Worm (Caenorhabditis elegans) whole organism, L1 larva: Measurements from ENCODE around the gene F37C12.18.
A peak's percentile ranks its signal among the peaks of the same experiment; 100 is the strongest.

Source experiments
- C16A3.4 ChIP-seq: fragments of 150-350 bp; optimal IDR thresholded peaks from 2 replicates; lab custom pipeline; 2014; ENCODE audit warnings: missing biosample characterization, missing genetic modification characterization
- C34B4.2 ChIP-seq: sonication (generic microtip); optimal IDR thresholded peaks from 2 replicates; lab custom pipeline; 2017; ENCODE audit warnings: mild to moderate bottlenecking, missing genetic modification characterization, missing compliant biosample characterization
- alr-1 ChIP-seq: fragments of 200-800 bp; sonication (Bioruptor generic); optimal IDR thresholded peaks from 2 replicates; lab custom pipeline; 2018; ENCODE audit warnings: borderline replicate concordance, mild to moderate bottlenecking, missing genetic modification characterization, missing compliant biosample characterization
- aly-2 ChIP-seq: fragments of 150-350 bp; optimal IDR thresholded peaks from 2 replicates; lab custom pipeline; 2014; ENCODE audit warnings: missing biosample characterization, missing genetic modification characterization
- ama-1 ChIP-seq: fragments of 150-350 bp; optimal IDR thresholded peaks from 2 replicates; lab custom pipeline; 2014
- blmp-1 ChIP-seq: fragments of 150-350 bp; optimal IDR thresholded peaks from 2 replicates; lab custom pipeline; 2014; ENCODE audit warnings: missing biosample characterization, missing genetic modification characterization
- ceh-63 ChIP-seq: fragments of 200-800 bp; sonication (Bioruptor generic); optimal IDR thresholded peaks from 2 replicates; lab custom pipeline; 2018; ENCODE audit warnings: mild to moderate bottlenecking, missing genetic modification characterization, missing compliant biosample characterization
- ceh-82 ChIP-seq, 3 experiments: fragments of 150-350 bp in 1 of 3; sonication (generic microtip) in 2 of 3; optimal IDR thresholded peaks; 2 replicates each; lab custom pipeline; 2014 to 2017; ENCODE audit warnings: missing biosample characterization in 3 of 3, missing genetic modification characterization in 3 of 3
- dpl-1 ChIP-seq, 3 experiments: fragments of 150-350 bp in 2 of 3; sonication (generic microtip) in 1 of 3; optimal IDR thresholded peaks; 2 replicates each; lab custom pipeline; 2014 to 2017; ENCODE audit warnings: missing biosample characterization in 3 of 3, missing genetic modification characterization in 3 of 3, missing genetic modification reagents in 3 of 3
- efl-1 ChIP-seq, 4 experiments: fragments of 150-350 bp; optimal IDR thresholded peaks in 3 of 4; peaks in 1 of 4; 1 replicate in 1 of 4; 2 replicates in 3 of 4; lab custom pipeline; 2014; ENCODE audit warnings: missing biosample characterization in 2 of 4, missing genetic modification characterization in 2 of 4, missing genetic modification reagents in 2 of 4
- efl-3 ChIP-seq: fragments of 200-800 bp; sonication (Bioruptor generic); optimal IDR thresholded peaks from 2 replicates; lab custom pipeline; 2018; ENCODE audit warnings: mild to moderate bottlenecking, missing genetic modification characterization, missing compliant biosample characterization
- egl-13 ChIP-seq: sonication (generic microtip); optimal IDR thresholded peaks from 2 replicates; lab custom pipeline; 2016; ENCODE audit warnings: missing genotype, missing genetic modification reagents, missing genetic modification characterization, missing compliant biosample characterization
- egl-27 ChIP-seq, 2 experiments: fragments of 150-350 bp in 1 of 2; sonication (generic microtip); optimal IDR thresholded peaks; 3 replicates each; lab custom pipeline; 2017 to 2018; ENCODE audit warnings: missing biosample characterization in 2 of 2, missing genetic modification characterization in 2 of 2, missing genetic modification reagents in 2 of 2
- elt-2 ChIP-seq: sonication (generic microtip); optimal IDR thresholded peaks from 2 replicates; lab custom pipeline; 2016; ENCODE audit warnings: missing genetic modification characterization, mild to moderate bottlenecking, inconsistent platforms, missing compliant biosample characterization, missing genetic modification reagents
- fkh-4 ChIP-seq: sonication (generic microtip); optimal IDR thresholded peaks from 2 replicates; lab custom pipeline; 2016; ENCODE audit warnings: missing compliant biosample characterization, missing genetic modification characterization, borderline replicate concordance
- fos-1 ChIP-seq: fragments of 150-350 bp; optimal IDR thresholded peaks from 2 replicates; lab custom pipeline; 2014; ENCODE audit warnings: missing biosample characterization, missing genetic modification characterization
- grh-1 ChIP-seq: fragments of 200-800 bp; sonication (Bioruptor generic); IDR thresholded peaks from 2 replicates; pipeline ENCODE4 v1.3.6; 2022; ENCODE audit warnings: missing genetic modification reagents, missing genetic modification characterization, missing compliant biosample characterization
- hpl-2 ChIP-seq: fragments of 150-350 bp; optimal IDR thresholded peaks from 2 replicates; lab custom pipeline; 2014; ENCODE audit warnings: missing biosample characterization, missing genetic modification reagents, missing genetic modification characterization
- irx-1 ChIP-seq: sonication (generic microtip); optimal IDR thresholded peaks from 2 replicates; lab custom pipeline; 2016; ENCODE audit warnings: missing genetic modification characterization, missing compliant biosample characterization
- lin-14 ChIP-seq: fragments of 200-800 bp; sonication (Bioruptor generic); optimal IDR thresholded peaks from 2 replicates; lab custom pipeline; 2018; ENCODE audit warnings: mild to moderate bottlenecking, missing genetic modification characterization, moderate library complexity, missing compliant biosample characterization
- lin-35 ChIP-seq, 2 experiments: fragments of 150-350 bp; optimal IDR thresholded peaks; 2 replicates each; lab custom pipeline; 2014; ENCODE audit warnings: missing biosample characterization in 2 of 2, missing genetic modification characterization in 2 of 2, missing genetic modification reagents in 2 of 2
- lir-3 ChIP-seq: sonication (generic microtip); optimal IDR thresholded peaks from 2 replicates; lab custom pipeline; 2016; ENCODE audit warnings: mild to moderate bottlenecking, missing genetic modification characterization, moderate library complexity, missing compliant biosample characterization; ENCODE audit not compliant: poor library complexity
- lsy-2 ChIP-seq, 2 experiments: fragments of 150-350 bp; optimal IDR thresholded peaks; 2 replicates each; lab custom pipeline; 2014; ENCODE audit warnings: missing biosample characterization in 2 of 2, missing genetic modification characterization in 2 of 2
- mab-9 ChIP-seq: fragments of 200-800 bp; sonication (Bioruptor generic); IDR thresholded peaks from 2 replicates; pipeline ENCODE4 v1.3.6; 2022; ENCODE audit warnings: missing genetic modification reagents, missing genetic modification characterization, missing compliant biosample characterization
- nhr-12 ChIP-seq: sonication (generic microtip); optimal IDR thresholded peaks from 2 replicates; lab custom pipeline; 2017; ENCODE audit warnings: missing biosample characterization, missing genetic modification characterization
- nhr-20 ChIP-seq: sonication (generic microtip); optimal IDR thresholded peaks from 2 replicates; lab custom pipeline; 2016; ENCODE audit warnings: mild to moderate bottlenecking, missing genetic modification characterization, missing compliant biosample characterization
- nhr-237 ChIP-seq: fragments of 150-350 bp; optimal IDR thresholded peaks from 2 replicates; lab custom pipeline; 2014; ENCODE audit warnings: missing biosample characterization, missing genetic modification characterization
- nhr-47 ChIP-seq: sonication (generic microtip); optimal IDR thresholded peaks from 2 replicates; lab custom pipeline; 2016; ENCODE audit warnings: mild to moderate bottlenecking, missing genetic modification characterization, moderate library complexity, missing compliant biosample characterization
- nhr-71 ChIP-seq: sonication (generic microtip); optimal IDR thresholded peaks from 2 replicates; lab custom pipeline; 2016; ENCODE audit warnings: mild to moderate bottlenecking, missing genetic modification characterization, moderate library complexity, missing compliant biosample characterization
- nhr-85 ChIP-seq: sonication (generic microtip); peaks from one replicate; lab custom pipeline; 2016; ENCODE audit warnings: missing genetic modification characterization, inconsistent platforms, missing compliant biosample characterization
- nhr-90 ChIP-seq: sonication (generic microtip); optimal IDR thresholded peaks from 2 replicates; lab custom pipeline; 2016; ENCODE audit warnings: mild to moderate bottlenecking, missing genetic modification characterization, missing compliant biosample characterization; ENCODE audit not compliant: poor library complexity
- pax-3 ChIP-seq: fragments of 200-800 bp; sonication (Bioruptor generic); optimal IDR thresholded peaks from 2 replicates; lab custom pipeline; 2018; ENCODE audit warnings: mild to moderate bottlenecking, missing genetic modification characterization, moderate library complexity, missing compliant biosample characterization
- rnt-1 ChIP-seq: sonication (generic microtip); optimal IDR thresholded peaks from 2 replicates; lab custom pipeline; 2016; ENCODE audit warnings: mild to moderate bottlenecking, missing genetic modification characterization, moderate library complexity, missing compliant biosample characterization
- snu-23 ChIP-seq: sonication (generic microtip); optimal IDR thresholded peaks from 2 replicates; lab custom pipeline; 2016; ENCODE audit warnings: missing genetic modification characterization, missing compliant biosample characterization
- sox-4 ChIP-seq: sonication (generic microtip); optimal IDR thresholded peaks from 2 replicates; lab custom pipeline; 2016; ENCODE audit warnings: missing genetic modification characterization, missing compliant biosample characterization
- sup-37 ChIP-seq: fragments of 200-800 bp; sonication (Bioruptor generic); optimal IDR thresholded peaks from 2 replicates; lab custom pipeline; 2018; ENCODE audit warnings: mild to moderate bottlenecking, missing genetic modification characterization, missing compliant biosample characterization
- swsn-7 ChIP-seq: sonication (generic microtip); optimal IDR thresholded peaks from 2 replicates; lab custom pipeline; 2016; ENCODE audit warnings: missing genetic modification characterization, missing compliant biosample characterization
- tbx-2 ChIP-seq: sonication (generic microtip); optimal IDR thresholded peaks from 2 replicates; lab custom pipeline; 2016; ENCODE audit warnings: missing genetic modification characterization, missing compliant biosample characterization
- tlp-1 ChIP-seq: fragments of 150-350 bp; optimal IDR thresholded peaks from 2 replicates; lab custom pipeline; 2014; ENCODE audit warnings: missing biosample characterization, missing genetic modification characterization
- unc-130 ChIP-seq: fragments of 150-350 bp; optimal IDR thresholded peaks from 2 replicates; lab custom pipeline; 2017; ENCODE audit warnings: missing biosample characterization, missing genetic modification characterization, inconsistent platforms
- unc-62 ChIP-seq: fragments of 150-350 bp; optimal IDR thresholded peaks from 2 replicates; lab custom pipeline; 2014; ENCODE audit warnings: missing biosample characterization, missing genetic modification reagents, missing genetic modification characterization
- unc-86 ChIP-seq: sonication (generic microtip); optimal IDR thresholded peaks from 2 replicates; lab custom pipeline; 2016; ENCODE audit warnings: missing genetic modification characterization, missing compliant biosample characterization
- unc-98 ChIP-seq: fragments of 200-800 bp; sonication (Bioruptor generic); IDR thresholded peaks from 2 replicates; pipeline ENCODE4 v1.3.6; 2022; ENCODE audit warnings: missing genetic modification characterization, missing compliant biosample characterization
- vab-15 ChIP-seq: sonication (generic microtip); optimal IDR thresholded peaks from 2 replicates; lab custom pipeline; 2017; ENCODE audit warnings: missing genotype, mild to moderate bottlenecking, missing genetic modification characterization, missing compliant biosample characterization
- xbp-1 ChIP-seq: sonication (generic microtip); optimal IDR thresholded peaks from 2 replicates; lab custom pipeline; 2016; ENCODE audit warnings: missing genetic modification characterization, missing compliant biosample characterization
- zip-4 ChIP-seq: fragments of 200-800 bp; sonication (Bioruptor generic); optimal IDR thresholded peaks from 2 replicates; lab custom pipeline; 2018; ENCODE audit warnings: mild to moderate bottlenecking, missing genetic modification characterization, moderate library complexity, missing compliant biosample characterization
- ztf-11 ChIP-seq, 2 experiments: sonication (generic microtip); optimal IDR thresholded peaks; 2 replicates each; lab custom pipeline; 2016 to 2017; ENCODE audit warnings: missing genetic modification characterization in 2 of 2, missing biosample characterization in 1 of 2, missing compliant biosample characterization in 1 of 2
- ztf-4 ChIP-seq: fragments of 150-350 bp; optimal IDR thresholded peaks from 2 replicates; lab custom pipeline; 2014; ENCODE audit warnings: missing biosample characterization, missing genetic modification characterization

Gene F37C12.18

DNA sequence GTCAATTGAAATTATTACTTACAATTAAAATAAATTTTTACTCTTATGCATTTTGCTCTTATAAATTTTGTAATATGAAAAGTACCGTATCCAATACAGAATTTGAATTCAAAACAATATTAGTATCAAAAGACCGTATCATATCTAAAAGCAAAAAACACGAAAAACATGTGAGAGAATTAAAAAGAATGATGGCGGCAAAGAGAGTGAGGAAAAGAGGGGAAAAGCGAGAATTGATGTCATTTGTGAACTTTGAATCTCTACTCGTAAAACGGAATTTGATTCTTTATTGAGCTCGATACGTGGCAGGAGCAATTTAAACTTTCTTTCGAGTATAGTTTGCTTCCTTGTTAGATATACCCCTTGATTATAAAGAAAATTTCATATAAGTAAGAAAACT lies 40.7 kb downstream of the F37C12.18 start:
- TF ChIP-seq nhr-71 (tag; lab: Kevin White, UChicago): peak; percentile 31
- TF ChIP-seq ama-1 (lab: Kevin White, UChicago): no peak
- no peak for TF ChIP-seq elt-2 (tag; lab: Kevin White, UChicago)
- no peak for TF ChIP-seq efl-1 (optimal IDR thresholded peaks at IDR 0.05; lab: Kevin White, UChicago)
- no peak for TF ChIP-seq efl-1 (GFP tag; optimal IDR thresholded peaks at IDR 0.05 in 1 of 2; lab: Kevin White, UChicago)
- TF ChIP-seq blmp-1 (tag; lab: Kevin White, UChicago): peak; percentile 3
- TF ChIP-seq xbp-1: no peak
- no peak for TF ChIP-seq lsy-2 (tag; optimal IDR thresholded peaks at IDR 0.05; lab: Kevin White, UChicago)
- no peak for TF ChIP-seq nhr-20 (tag; lab: Kevin White, UChicago)
- no peak for TF ChIP-seq fkh-4 (tag; lab: Kevin White, UChicago)
- TF ChIP-seq nhr-12: no peak
- TF ChIP-seq efl-3 (GFP tag; lab: Kevin White, UChicago): no peak
- peak; percentile 35 for TF ChIP-seq snu-23 (GFP tag; lab: Kevin White, UChicago)
- peak in 1 of 3 experiments; percentile 8 for TF ChIP-seq dpl-1 (GFP tag; optimal IDR thresholded peaks at IDR 0.05; lab: Kevin White, UChicago)
- peak; percentile 49 for TF ChIP-seq lin-14 (GFP tag; lab: Kevin White, UChicago)
- no peak for TF ChIP-seq C16A3.4
- no peak for TF ChIP-seq egl-13 (tag; lab: Kevin White, UChicago)
- no peak for TF ChIP-seq sup-37 (GFP tag; lab: Kevin White, UChicago)
- TF ChIP-seq hpl-2 (GFP tag; lab: Kevin White, UChicago): no peak
- no peak for TF ChIP-seq grh-1 (GFP tag; lab: Robert Waterston, UW)
- no peak for TF ChIP-seq nhr-237 (tag; lab: Kevin White, UChicago)
- TF ChIP-seq vab-15 (tag; lab: Kevin White, UChicago): no peak
- TF ChIP-seq unc-130: no peak

DNA sequence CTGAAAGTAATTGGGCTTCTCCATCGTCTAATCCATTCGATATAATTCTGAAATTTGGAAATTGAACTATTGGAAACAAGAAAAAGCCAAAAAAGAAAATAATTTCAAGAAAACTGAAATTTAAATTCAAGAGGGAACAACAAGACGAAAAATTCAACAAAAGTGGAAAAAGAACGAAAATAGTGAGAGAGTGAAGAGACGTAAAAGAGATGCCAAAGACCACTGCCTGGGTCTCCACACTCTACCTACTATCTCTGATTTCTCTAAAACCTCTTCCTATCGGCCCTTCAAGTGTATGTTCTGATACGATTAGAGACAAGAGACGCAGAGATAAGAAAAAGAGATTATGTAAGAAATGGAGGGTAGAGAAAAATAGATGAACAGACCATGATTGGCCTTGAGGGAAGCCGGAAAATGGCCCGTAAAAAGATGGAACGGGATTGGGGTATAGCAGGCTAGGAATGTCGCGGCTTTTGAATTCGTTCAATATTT lies 41.4 kb downstream of the F37C12.18 start, which contains the start of gene ogt-1:
Gene ogt-1 (minus strand): TSS at position 51 of the 492 bp plus-strand sequence.
- TF ChIP-seq nhr-47 (tag; lab: Kevin White, UChicago) (peak; percentile 83), ama-1 (lab: Kevin White, UChicago) (peak; percentile 84), lin-35 (GFP tag; optimal IDR thresholded peaks at IDR 0.05; lab: Kevin White, UChicago) (peak; percentile 71 to 80), tlp-1 (tag; lab: Kevin White, UChicago) (no peak), unc-62 (GFP tag; lab: Kevin White, UChicago) (no peak), pax-3 (tag; lab: Kevin White, UChicago) (no peak), fos-1 (tag; lab: Kevin White, UChicago) (peak; percentile 82), rnt-1 (tag; lab: Kevin White, UChicago) (peak; percentile 80), dpl-1 (GFP tag; optimal IDR thresholded peaks at IDR 0.05; lab: Kevin White, UChicago) (peak; percentile 64 to 70 (median 66)), tbx-2 (tag; lab: Kevin White, UChicago) (peak; percentile 84), blmp-1 (tag; lab: Kevin White, UChicago) (peak; percentile 69), efl-1 (optimal IDR thresholded peaks at IDR 0.05; lab: Kevin White, UChicago) (peak; percentile 83 to 91), efl-1 (GFP tag; optimal IDR thresholded peaks at IDR 0.05 in 1 of 2; lab: Kevin White, UChicago) (peak; percentile 61 to 94), ceh-82 (tag; optimal IDR thresholded peaks at IDR 0.05; lab: Kevin White, UChicago) (peak; percentile 57 to 89 (median 87)), nhr-90 (peak; percentile 76), sox-4 (tag; lab: Kevin White, UChicago) (no peak), ceh-63 (no peak), nhr-12 (no peak), lsy-2 (tag; optimal IDR thresholded peaks at IDR 0.05; lab: Kevin White, UChicago) (peak; percentile 88 to 90), unc-86 (tag; lab: Kevin White, UChicago) (peak; percentile 72), lir-3 (tag; lab: Kevin White, UChicago) (peak; percentile 72), ztf-11 (tag; optimal IDR thresholded peaks at IDR 0.05; lab: Kevin White, UChicago) (no peak), egl-27 (tag; optimal IDR thresholded peaks at IDR 0.05; lab: Kevin White, UChicago) (peak; percentile 93 to 98), unc-98 (no peak), C34B4.2 (tag; lab: Kevin White, UChicago) (no peak), irx-1 (tag; lab: Kevin White, UChicago) (peak; percentile 62), vab-15 (tag; lab: Kevin White, UChicago) (no peak), grh-1 (GFP tag; lab: Robert Waterston, UW) (peak; percentile 69), nhr-237 (tag; lab: Kevin White, UChicago) (peak; percentile 77), alr-1 (tag; lab: Kevin White, UChicago) (no peak), swsn-7 (peak; percentile 89), elt-2 (tag; lab: Kevin White, UChicago) (peak; percentile 62), mab-9 (GFP tag; lab: Robert Waterston, UW) (no peak), ztf-4 (peak; percentile 87), aly-2 (tag; lab: Kevin White, UChicago) (peak; percentile 66), nhr-85 (tag; lab: Kevin White, UChicago) (peak; percentile 96), nhr-71 (tag; lab: Kevin White, UChicago) (peak; percentile 96), zip-4 (GFP tag; lab: Kevin White, UChicago) (no peak)
